Fruit fly (Drosophila melanogaster): ENCODE results near the gene zormin.

DNA sequence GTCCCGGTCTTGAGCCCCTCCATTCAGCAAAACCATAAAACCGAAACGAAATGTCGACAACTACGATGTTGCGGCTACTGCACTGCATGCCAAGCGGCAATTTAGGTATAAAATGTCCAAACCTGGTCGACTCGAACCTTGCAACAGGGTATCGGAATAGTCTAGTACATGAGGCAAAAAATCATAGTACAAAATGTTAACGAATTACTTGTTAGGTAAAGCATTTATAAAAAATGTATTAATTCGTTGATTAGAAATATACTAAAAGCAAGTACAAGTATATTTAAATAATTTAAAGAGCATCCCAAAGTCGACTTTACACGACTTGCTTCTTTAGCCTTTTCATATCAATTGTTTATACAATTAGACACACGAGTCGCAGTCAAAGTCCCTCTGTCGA is 33.4 kb downstream of the zormin start:
- no peak for TF ChIP-seq CG8478 (optimal IDR thresholded peaks at IDR 0.05)
- no peak for TF ChIP-seq CTCF (optimal IDR thresholded peaks at IDR 0.05)

All from S2 (cell line).